Fruit fly (Drosophila melanogaster): ENCODE results near the gene Mst85C.

Mst85C gene

DNA sequence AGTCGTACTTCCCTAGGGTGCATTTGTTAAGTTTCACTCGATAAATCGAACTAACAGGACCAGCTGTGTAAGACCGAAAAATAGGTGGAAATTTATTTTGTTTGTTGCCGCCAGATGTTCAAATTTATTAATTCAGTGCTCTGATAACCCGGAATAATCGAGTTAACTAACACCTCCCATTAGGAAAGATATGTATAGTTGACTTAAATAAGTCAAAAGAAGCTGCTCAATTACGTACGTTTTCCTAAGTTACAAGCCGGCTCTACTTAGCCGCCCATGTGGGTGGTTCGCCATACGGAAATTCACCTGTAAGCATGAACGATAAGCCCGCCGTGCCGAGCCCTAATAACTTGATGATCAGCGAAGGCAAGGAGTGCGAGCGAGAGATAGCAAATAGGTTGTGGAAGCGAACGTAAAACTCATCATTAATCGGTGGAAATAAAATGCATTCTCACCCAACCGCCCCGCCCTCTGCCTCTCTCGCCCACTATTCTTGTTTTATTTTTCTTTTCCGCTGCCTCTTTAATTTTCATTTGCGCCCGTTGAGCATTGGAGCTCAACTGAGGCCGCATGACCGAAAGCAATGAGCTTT lies 5.5 kb downstream of the Mst85C start:
- TF ChIP-seq Mio (GFP tag; optimal IDR thresholded peaks at IDR 0.05) = no peak
- TF ChIP-seq jim (GFP tag; optimal IDR thresholded peaks at IDR 0.05) = no peak
- no peak for TF ChIP-seq pan (optimal IDR thresholded peaks at IDR 0.05)
- TF ChIP-seq ey (GFP tag; optimal IDR thresholded peaks at IDR 0.05) = peak; percentile 71
- TF ChIP-seq tai (GFP tag; optimal IDR thresholded peaks at IDR 0.05) = no peak
- no peak for TF ChIP-seq CrebA (GFP tag; optimal IDR thresholded peaks at IDR 0.05; ENCODE audit: borderline replicate concordance)
- TF ChIP-seq Jra (GFP tag; optimal IDR thresholded peaks at IDR 0.05) = no peak
- peak; percentile 75 for TF ChIP-seq Dif (GFP tag; optimal IDR thresholded peaks at IDR 0.05; ENCODE audit: partially characterized antibody)
- TF ChIP-seq psq (GFP tag; optimal IDR thresholded peaks at IDR 0.05) = peak; percentile 42
- TF ChIP-seq br (GFP tag; optimal IDR thresholded peaks at IDR 0.05) = peak; percentile 66
- TF ChIP-seq Vsx2 (GFP tag; optimal IDR thresholded peaks at IDR 0.05; ENCODE audit: partially characterized antibody) = no peak
- no peak for TF ChIP-seq dl (GFP tag; optimal IDR thresholded peaks at IDR 0.05; ENCODE audit: insufficient read depth in 1 of 2, partially characterized antibody in 2 of 2)
- no peak for TF ChIP-seq Hnf4 (GFP tag; optimal IDR thresholded peaks at IDR 0.05)
- no peak for TF ChIP-seq Abd-B (GFP tag; optimal IDR thresholded peaks at IDR 0.05)
- no peak for TF ChIP-seq usp (GFP tag; optimal IDR thresholded peaks at IDR 0.05)
- TF ChIP-seq h (GFP tag; optimal IDR thresholded peaks at IDR 0.05) = peak; percentile 51
- peak; percentile 50 for TF ChIP-seq CG32264 (GFP tag; optimal IDR thresholded peaks at IDR 0.05)
- no peak for TF ChIP-seq dsf (GFP tag; optimal IDR thresholded peaks at IDR 0.05; ENCODE audit: borderline replicate concordance)
- TF ChIP-seq lola (GFP tag; optimal IDR thresholded peaks at IDR 0.05) = no peak
- no peak for TF ChIP-seq Dfd (GFP tag; optimal IDR thresholded peaks at IDR 0.05)
- no peak for TF ChIP-seq Hr78 (GFP tag; optimal IDR thresholded peaks at IDR 0.05)
- peak; percentile 66 for TF ChIP-seq dmrt93B (GFP tag; optimal IDR thresholded peaks at IDR 0.05)
- peak; percentile 4 for TF ChIP-seq CG9705 (GFP tag; optimal IDR thresholded peaks at IDR 0.05)
- peak; percentile 50 for TF ChIP-seq woc (GFP tag; optimal IDR thresholded peaks at IDR 0.05)
- peak; percentile 76 for TF ChIP-seq fru (GFP tag; optimal IDR thresholded peaks at IDR 0.05)
- no peak for TF ChIP-seq brk (GFP tag; optimal IDR thresholded peaks at IDR 0.05)
- TF ChIP-seq foxo (GFP tag; optimal IDR thresholded peaks at IDR 0.05) = peak in 1 of 2 experiments; percentile 73
- TF ChIP-seq Myc (optimal IDR thresholded peaks at IDR 0.05) = no peak
- peak; percentile 45 for TF ChIP-seq Hr83 (GFP tag; optimal IDR thresholded peaks at IDR 0.05; ENCODE audit: poor library complexity, severe bottlenecking)
- TF ChIP-seq GATAd (GFP tag; optimal IDR thresholded peaks at IDR 0.05) = no peak
- TF ChIP-seq Rel (GFP tag; optimal IDR thresholded peaks at IDR 0.05) = no peak
- TF ChIP-seq Rel (tag; optimal IDR thresholded peaks at IDR 0.05) = no peak
- no peak for TF ChIP-seq sage (GFP tag; optimal IDR thresholded peaks at IDR 0.05)
- peak; percentile 57 for TF ChIP-seq Sp1 (GFP tag; optimal IDR thresholded peaks at IDR 0.05)
- TF ChIP-seq OdsH (GFP tag; optimal IDR thresholded peaks at IDR 0.05) = no peak
- peak; percentile 24 for TF ChIP-seq rgr (GFP tag; optimal IDR thresholded peaks at IDR 0.05)
- peak; percentile 72 for TF ChIP-seq HLH106 (tag; optimal IDR thresholded peaks at IDR 0.05)
- TF ChIP-seq sv (GFP tag; optimal IDR thresholded peaks at IDR 0.05) = no peak

DNA sequence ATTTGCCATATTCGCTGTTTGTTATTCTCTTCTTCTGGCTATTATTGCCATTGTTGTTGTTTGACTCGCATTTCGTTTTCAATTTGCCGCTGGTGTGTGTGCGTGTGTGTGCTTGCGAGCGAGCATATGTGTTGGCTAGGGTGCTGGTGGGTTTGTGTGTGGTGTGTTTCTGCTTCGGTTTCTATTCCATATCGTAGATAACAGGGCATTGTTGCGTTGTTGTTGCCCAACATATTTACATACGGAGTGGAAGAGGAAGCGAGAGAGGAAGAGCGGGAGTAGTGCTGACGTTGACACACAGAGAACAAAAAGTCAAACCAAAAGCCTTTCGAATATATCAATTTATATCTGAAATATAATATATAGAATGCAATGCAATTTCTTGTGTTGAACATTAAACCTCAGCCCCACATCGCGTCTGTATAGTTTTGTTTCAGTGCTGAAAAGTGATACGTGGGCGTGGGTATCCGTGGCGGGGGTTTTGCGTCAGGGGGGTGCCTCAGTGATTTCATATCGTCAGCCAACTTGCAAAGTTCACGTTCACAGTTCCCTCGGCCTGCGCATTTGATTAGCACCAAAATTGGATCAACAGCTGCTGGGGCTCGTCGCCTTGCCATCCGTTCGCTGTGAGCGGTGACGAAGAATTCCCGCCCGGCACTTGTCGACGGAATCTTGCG lies 6.1 kb downstream of the Mst85C start:
- TF ChIP-seq Hr83 (GFP tag; optimal IDR thresholded peaks at IDR 0.05; ENCODE audit: poor library complexity, severe bottlenecking) (no peak), dl (GFP tag; optimal IDR thresholded peaks at IDR 0.05; ENCODE audit: insufficient read depth in 1 of 2, partially characterized antibody in 2 of 2) (no peak), fru (GFP tag; optimal IDR thresholded peaks at IDR 0.05) (no peak), Dfd (GFP tag; optimal IDR thresholded peaks at IDR 0.05) (no peak), dsf (GFP tag; optimal IDR thresholded peaks at IDR 0.05; ENCODE audit: borderline replicate concordance) (no peak), Hnf4 (GFP tag; optimal IDR thresholded peaks at IDR 0.05) (no peak), CG9705 (GFP tag; optimal IDR thresholded peaks at IDR 0.05) (no peak), dmrt93B (GFP tag; optimal IDR thresholded peaks at IDR 0.05) (peak; percentile 22), Hr78 (GFP tag; optimal IDR thresholded peaks at IDR 0.05) (no peak), br (GFP tag; optimal IDR thresholded peaks at IDR 0.05) (no peak), jim (GFP tag; optimal IDR thresholded peaks at IDR 0.05) (no peak), CG32264 (GFP tag; optimal IDR thresholded peaks at IDR 0.05) (no peak), usp (GFP tag; optimal IDR thresholded peaks at IDR 0.05) (no peak), Dif (GFP tag; optimal IDR thresholded peaks at IDR 0.05; ENCODE audit: partially characterized antibody) (no peak), CrebA (GFP tag; optimal IDR thresholded peaks at IDR 0.05; ENCODE audit: borderline replicate concordance) (no peak), HLH106 (tag; optimal IDR thresholded peaks at IDR 0.05) (peak; percentile 18), sv (GFP tag; optimal IDR thresholded peaks at IDR 0.05) (peak; percentile 27), GATAd (GFP tag; optimal IDR thresholded peaks at IDR 0.05) (no peak), Jra (GFP tag; optimal IDR thresholded peaks at IDR 0.05) (peak; percentile 4), psq (GFP tag; optimal IDR thresholded peaks at IDR 0.05) (no peak), pan (optimal IDR thresholded peaks at IDR 0.05) (no peak), N (GFP tag; optimal IDR thresholded peaks at IDR 0.05) (no peak), brk (GFP tag; optimal IDR thresholded peaks at IDR 0.05) (no peak), foxo (GFP tag; optimal IDR thresholded peaks at IDR 0.05) (peak in 1 of 2 experiments; percentile 46), Abd-B (GFP tag; optimal IDR thresholded peaks at IDR 0.05) (no peak), tai (GFP tag; optimal IDR thresholded peaks at IDR 0.05) (no peak), Vsx2 (GFP tag; optimal IDR thresholded peaks at IDR 0.05; ENCODE audit: partially characterized antibody) (no peak), OdsH (GFP tag; optimal IDR thresholded peaks at IDR 0.05) (peak; percentile 52), h (GFP tag; optimal IDR thresholded peaks at IDR 0.05) (no peak), ey (GFP tag; optimal IDR thresholded peaks at IDR 0.05) (no peak), Rel (GFP tag; optimal IDR thresholded peaks at IDR 0.05) (no peak), Rel (tag; optimal IDR thresholded peaks at IDR 0.05) (no peak), Myc (optimal IDR thresholded peaks at IDR 0.05) (no peak), Mio (GFP tag; optimal IDR thresholded peaks at IDR 0.05) (no peak), woc (GFP tag; optimal IDR thresholded peaks at IDR 0.05) (no peak), Sp1 (GFP tag; optimal IDR thresholded peaks at IDR 0.05) (no peak), sage (GFP tag; optimal IDR thresholded peaks at IDR 0.05) (peak; percentile 22), lola (GFP tag; optimal IDR thresholded peaks at IDR 0.05) (no peak), rgr (GFP tag; optimal IDR thresholded peaks at IDR 0.05) (peak; percentile 5)

Data from whole organism, wandering third instar larva.